Fruit fly (Drosophila melanogaster): ENCODE measurements around the gene CG2926.
A peak's percentile ranks its signal among the peaks of the same experiment; 100 is the strongest.

CG2926 gene

dm6 chr3R:5568590-5568989 is 19.6 kb downstream of the CG2926 start, which contains the start of the genes CG2931 and Rheb (continued):
- no peak; the same call in 3 of the 4 replicates for TF ChIP-seq Gug (GFP tag; IDR thresholded peaks at IDR 0.05)
- TF ChIP-seq TFAM (GFP tag; optimal IDR thresholded peaks at IDR 0.05) = no peak
- peak; percentile 72 for TF ChIP-seq zfh2 (GFP tag; optimal IDR thresholded peaks at IDR 0.05)
- TF ChIP-seq CG13296 (GFP tag; optimal IDR thresholded peaks at IDR 0.05) = peak; percentile 23
- peak; percentile 77 for TF ChIP-seq Xbp1 (GFP tag; optimal IDR thresholded peaks at IDR 0.05)
- TF ChIP-seq CG16863 (GFP tag; optimal IDR thresholded peaks at IDR 0.05) = peak; percentile 30
- no peak for TF ChIP-seq sr (GFP tag; IDR thresholded peaks at IDR 0.05)
- TF ChIP-seq kni (GFP tag; optimal IDR thresholded peaks at IDR 0.05) = no peak
- peak; percentile 84 for TF ChIP-seq gem (tag; optimal IDR thresholded peaks at IDR 0.05)
- TF ChIP-seq psq (GFP tag; optimal IDR thresholded peaks at IDR 0.05) = peak; percentile 14
- peak; percentile 74 for TF ChIP-seq Ada2b (GFP tag; IDR thresholded peaks at IDR 0.05)
- TF ChIP-seq vfl (GFP tag; optimal IDR thresholded peaks at IDR 0.05) = peak; percentile 42
- peak; percentile 70 for TF ChIP-seq sob (GFP tag; IDR thresholded peaks at IDR 0.05)
- TF ChIP-seq zfh1 (GFP tag; IDR thresholded peaks at IDR 0.05) = peak; percentile 66; the same call in 2 of the 3 replicates
- peak; percentile 63 for TF ChIP-seq Hr3 (GFP tag; optimal IDR thresholded peaks at IDR 0.05)
- TF ChIP-seq CrebB (tag; optimal IDR thresholded peaks at IDR 0.05) = peak; percentile 14
- TF ChIP-seq cad (GFP tag; optimal IDR thresholded peaks at IDR 0.05) = no peak
- TF ChIP-seq CG6791 (GFP tag; IDR thresholded peaks at IDR 0.05; ENCODE audit: partially characterized antibody) = peak; percentile 60
- peak; percentile 58 for TF ChIP-seq CG10979 (tag; optimal IDR thresholded peaks at IDR 0.05)
- peak; percentile 39; the same call in 1 of the 3 replicates for TF ChIP-seq Optix (GFP tag; IDR thresholded peaks at IDR 0.05)
- peak; percentile 86 for TF ChIP-seq CG10462 (GFP tag; optimal IDR thresholded peaks at IDR 0.05)
- TF ChIP-seq CG18011 (GFP tag; optimal IDR thresholded peaks at IDR 0.05) = peak; percentile 50
- peak; percentile 62 for TF ChIP-seq zen (tag; optimal IDR thresholded peaks at IDR 0.05)
- peak; percentile 48 for TF ChIP-seq Hmx (GFP tag; optimal IDR thresholded peaks at IDR 0.05)
- peak; percentile 44 for TF ChIP-seq Mad (GFP tag; optimal IDR thresholded peaks at IDR 0.05)
- TF ChIP-seq bigmax (GFP tag; optimal IDR thresholded peaks at IDR 0.05) = no peak
- peak; percentile 20 for TF ChIP-seq CG7556 (GFP tag; optimal IDR thresholded peaks at IDR 0.05)
- peak; percentile 77 for TF ChIP-seq CG4424 (GFP tag; optimal IDR thresholded peaks at IDR 0.05)
- TF ChIP-seq ewg (GFP tag; optimal IDR thresholded peaks at IDR 0.05) = peak; percentile 45
- TF ChIP-seq CG12236 (GFP tag; optimal IDR thresholded peaks at IDR 0.05) = no peak
- 0 out of 2 replicates have a peak, but pooled peaks have one; percentile 57 for TF ChIP-seq ttk (GFP tag; IDR thresholded peaks at IDR 0.05)
- peak; percentile 71 for TF ChIP-seq CG15601 (tag; optimal IDR thresholded peaks at IDR 0.05)
- TF ChIP-seq CG17912 (GFP tag; optimal IDR thresholded peaks at IDR 0.05) = no peak
- peak; percentile 44 to 67 for TF ChIP-seq Pdp1 (GFP tag; optimal IDR thresholded peaks at IDR 0.05)
- peak; percentile 89 for TF ChIP-seq sna (GFP tag; IDR thresholded peaks at IDR 0.05; ENCODE audit: partially characterized antibody)
- no peak for TF ChIP-seq CG34376 (GFP tag; optimal IDR thresholded peaks at IDR 0.05)
- no peak for TF ChIP-seq org-1 (GFP tag; optimal IDR thresholded peaks at IDR 0.05)
- TF ChIP-seq H2.0 (GFP tag; IDR thresholded peaks at IDR 0.05) = peak; percentile 49; the same call in 1 of the 2 replicates
- TF ChIP-seq CG2678 (tag; optimal IDR thresholded peaks at IDR 0.05) = peak; percentile 65
- TF ChIP-seq B-H1 (GFP tag; IDR thresholded peaks at IDR 0.05) = no peak; the same call in 2 of the 3 replicates
- no peak for TF ChIP-seq Lpt (GFP tag; optimal IDR thresholded peaks at IDR 0.05)
- TF ChIP-seq Ets65A (GFP tag) = peak; percentile 94
- no peak for TF ChIP-seq mirr (GFP tag; optimal IDR thresholded peaks at IDR 0.05)
- TF ChIP-seq unpg (GFP tag; optimal IDR thresholded peaks at IDR 0.05) = peak; percentile 69
- peak; percentile 51 for TF ChIP-seq Camta (GFP tag; optimal IDR thresholded peaks at IDR 0.05)
- TF ChIP-seq knrl (GFP tag; IDR thresholded peaks at IDR 0.05; ENCODE audit: partially characterized antibody) = peak; percentile 84
- no peak for TF ChIP-seq CkIIα-i1 (GFP tag; IDR thresholded peaks at IDR 0.05)
- no peak; the same call in 1 of the 2 replicates for TF ChIP-seq CG5953 (GFP tag; IDR thresholded peaks at IDR 0.05)
- TF ChIP-seq lbe (GFP tag; optimal IDR thresholded peaks at IDR 0.05) = peak; percentile 30
- TF ChIP-seq CG15479 (GFP tag; optimal IDR thresholded peaks at IDR 0.05) = peak; percentile 51
- peak; percentile 68 for TF ChIP-seq CG6272 (GFP tag; IDR thresholded peaks at IDR 0.05)
